Fruit fly (Drosophila melanogaster) whole organism, embryonic: ENCODE results near the gene aop.

Experiments
- Antp ChIP-seq: fragments of 200-800 bp; sonication (Bioruptor generic); optimal IDR thresholded peaks from 3 replicates; lab custom pipeline; 2016; ENCODE audit warnings: missing biosample characterization, missing genetic modification characterization
- Asciz ChIP-seq: fragments of 200-800 bp; sonication (Bioruptor generic); optimal IDR thresholded peaks from 2 replicates; lab custom pipeline; 2017; ENCODE audit warnings: missing biosample characterization, mild to moderate bottlenecking, missing genetic modification characterization, missing genetic modification reagents
- Awh ChIP-seq: fragments of 200-800 bp; sonication (Bioruptor generic); IDR thresholded peaks from 2 replicates; pipeline ENCODE4, ENCODE4 v1.3.6; 2022; ENCODE audit warnings: missing biosample characterization, missing genetic modification characterization
- Bdp1 ChIP-seq: fragments of 200-800 bp; sonication (Bioruptor generic); optimal IDR thresholded peaks from 3 replicates; lab custom pipeline; 2016; ENCODE audit warnings: missing biosample characterization, missing genetic modification characterization
- Bteb2 ChIP-seq: fragments of 200-800 bp; sonication (Bioruptor generic); optimal IDR thresholded peaks from 2 replicates; lab custom pipeline; 2016; ENCODE audit warnings: missing biosample characterization, missing genetic modification characterization
- CG12299 ChIP-seq: fragments of 200-800 bp; sonication (Bioruptor generic); optimal IDR thresholded peaks from 2 replicates; lab custom pipeline; 2018; ENCODE audit warnings: missing biosample characterization, mild to moderate bottlenecking, missing genetic modification characterization
- CG14441 ChIP-seq: fragments of 200-800 bp; sonication (Bioruptor generic); IDR thresholded peaks from 2 replicates; pipeline ENCODE4 v1.3.6; 2022; ENCODE audit warnings: missing biosample characterization, missing genetic modification characterization
- CG15269 ChIP-seq: fragments of 200-800 bp; sonication (Bioruptor generic); optimal IDR thresholded peaks from 2 replicates; lab custom pipeline; 2018; ENCODE audit warnings: missing biosample characterization, mild to moderate bottlenecking, missing genetic modification characterization, moderate library complexity
- CG1602 ChIP-seq: fragments of 200-800 bp; sonication (Bioruptor generic); optimal IDR thresholded peaks from 3 replicates; lab custom pipeline; 2016; ENCODE audit warnings: missing biosample characterization, missing genetic modification characterization
- CG17829 ChIP-seq: fragments of 200-800 bp; optimal IDR thresholded peaks from 2 replicates; lab custom pipeline; 2019; ENCODE audit warnings: missing biosample characterization, mild to moderate bottlenecking, missing genetic modification characterization, moderate library complexity
- CG18476 ChIP-seq: fragments of 200-800 bp; sonication (Bioruptor generic); optimal IDR thresholded peaks from 2 replicates; lab custom pipeline; 2016; ENCODE audit warnings: missing biosample characterization, mild to moderate bottlenecking, missing genetic modification characterization
- CG2889 ChIP-seq: fragments of 200-800 bp; sonication (Bioruptor generic); IDR thresholded peaks from 3 replicates; pipeline ENCODE4 v1.3.6; 2022; ENCODE audit warnings: missing biosample characterization, missing genetic modification characterization
- CG32532 ChIP-seq: fragments of 200-800 bp; sonication (Bioruptor generic); IDR thresholded peaks from 2 replicates; pipeline ENCODE4 v1.3.6; 2022; ENCODE audit warnings: missing biosample characterization, missing genetic modification characterization
- CG33557 ChIP-seq: fragments of 200-800 bp; sonication (Bioruptor generic); optimal IDR thresholded peaks from 2 replicates; lab custom pipeline; 2019; ENCODE audit warnings: missing biosample characterization, mild to moderate bottlenecking, missing genetic modification characterization, moderate library complexity
- CG34224 ChIP-seq: fragments of 200-800 bp; sonication (Bioruptor generic); IDR thresholded peaks from 3 replicates; pipeline ENCODE4 v1.3.6; 2022; ENCODE audit warnings: missing biosample characterization, missing genetic modification characterization; ENCODE audit not compliant: partially characterized antibody
- CG4328 ChIP-seq: fragments of 200-800 bp; sonication (Bioruptor generic); optimal IDR thresholded peaks from 3 replicates; lab custom pipeline; 2017; ENCODE audit warnings: missing biosample characterization, missing genetic modification reagents, missing genetic modification characterization
- CG6272 ChIP-seq: fragments of 200-800 bp; sonication (Bioruptor generic); IDR thresholded peaks from 2 replicates; pipeline ENCODE4 v1.3.6; 2022; ENCODE audit warnings: missing biosample characterization, missing genetic modification characterization
- CG7357 ChIP-seq: fragments of 200-800 bp; sonication (Bioruptor generic); IDR thresholded peaks from 3 replicates; pipeline ENCODE4 v1.3.6; 2022; ENCODE audit warnings: missing biosample characterization, missing genetic modification characterization
- CG9797 ChIP-seq: fragments of 200-800 bp; sonication (Bioruptor generic); optimal IDR thresholded peaks from 3 replicates; lab custom pipeline; 2018; ENCODE audit warnings: missing biosample characterization, mild to moderate bottlenecking, missing genetic modification characterization
- CG9932 ChIP-seq: fragments of 200-800 bp; sonication (Bioruptor generic); IDR thresholded peaks from 2 replicates; pipeline ENCODE4 v1.3.6; 2022; ENCODE audit warnings: missing biosample characterization, missing genetic modification characterization
- CrebB ChIP-seq: fragments of 200-800 bp; sonication (Bioruptor generic); optimal IDR thresholded peaks from 3 replicates; lab custom pipeline; 2018; ENCODE audit warnings: missing biosample characterization, mild to moderate bottlenecking, missing genetic modification characterization
- Dek ChIP-seq: fragments of 200-800 bp; sonication (Bioruptor generic); optimal IDR thresholded peaks from 3 replicates; lab custom pipeline; 2019; ENCODE audit warnings: missing biosample characterization, mild to moderate bottlenecking, missing genetic modification characterization, moderate library complexity
- Dfd ChIP-seq, 2 experiments: fragments of >200 bp; optimal IDR thresholded peaks; 2 replicates each; lab custom pipeline; 2017; ENCODE audit warnings: missing biosample characterization in 2 of 2, missing genetic modification characterization in 2 of 2
- Doc2 ChIP-seq: fragments of 200-800 bp; sonication (Bioruptor generic); IDR thresholded peaks from 2 replicates; pipeline ENCODE4 v1.3.6; 2022; ENCODE audit warnings: missing biosample characterization, missing genetic modification characterization
- Gsc ChIP-seq: fragments of 200-800 bp; sonication (Bioruptor generic); IDR thresholded peaks from 2 replicates; pipeline ENCODE4 v1.3.6; 2022; ENCODE audit warnings: missing biosample characterization, missing genetic modification characterization
- HHEX ChIP-seq: fragments of 200-800 bp; sonication (Bioruptor generic); optimal IDR thresholded peaks from 3 replicates; lab custom pipeline; 2017; ENCODE audit warnings: missing biosample characterization, mild to moderate bottlenecking, missing genetic modification characterization, missing genetic modification reagents
- Lim3 ChIP-seq: fragments of 200-800 bp; sonication (Bioruptor generic); IDR thresholded peaks from 2 replicates; pipeline ENCODE4 v1.3.6; 2022; ENCODE audit warnings: missing biosample characterization, missing genetic modification characterization
- Lpt ChIP-seq: fragments of >200 bp; optimal IDR thresholded peaks from 2 replicates; lab custom pipeline; 2018; ENCODE audit warnings: missing biosample characterization, missing genetic modification characterization
- MESR4 ChIP-seq: fragments of 200-800 bp; sonication (Bioruptor generic); optimal IDR thresholded peaks from 2 replicates; lab custom pipeline; 2018; ENCODE audit warnings: missing biosample characterization, mild to moderate bottlenecking, missing genetic modification characterization, moderate library complexity
- NFAT ChIP-seq: fragments of 200-800 bp; sonication (Bioruptor generic); IDR thresholded peaks from 2 replicates; pipeline ENCODE4 v1.3.6; 2022; ENCODE audit warnings: missing biosample characterization, missing genetic modification characterization
- Nf-YA ChIP-seq: fragments of 200-800 bp; sonication (Bioruptor generic); IDR thresholded peaks from 2 replicates; pipeline ENCODE4 v1.3.6; 2022; ENCODE audit warnings: missing biosample characterization, missing genetic modification characterization
- Rx ChIP-seq: fragments of 200-800 bp; sonication (Bioruptor generic); IDR thresholded peaks from 2 replicates; pipeline ENCODE4 v1.3.6; 2022; ENCODE audit warnings: missing biosample characterization, missing genetic modification characterization
- ara ChIP-seq: fragments of 200-800 bp; sonication (Bioruptor generic); IDR thresholded peaks from 2 replicates; pipeline ENCODE4 v1.3.6; 2022; ENCODE audit warnings: missing biosample characterization, missing genetic modification characterization
- bbx ChIP-seq: fragments of 200-800 bp; sonication (Bioruptor generic); IDR thresholded peaks from 2 replicates; pipeline ENCODE4 v1.3.6; 2022; ENCODE audit warnings: missing biosample characterization, missing genetic modification characterization; ENCODE audit not compliant: partially characterized antibody
- cg ChIP-seq: fragments of 200-800 bp; sonication (Bioruptor generic); optimal IDR thresholded peaks from 3 replicates; lab custom pipeline; 2019; ENCODE audit warnings: missing biosample characterization, mild to moderate bottlenecking, missing genetic modification characterization, moderate library complexity
- dan ChIP-seq: fragments of 200-800 bp; sonication (Bioruptor generic); IDR thresholded peaks from 2 replicates; pipeline ENCODE4 v1.3.6; 2022; ENCODE audit warnings: missing biosample characterization, missing genetic modification characterization
- fru ChIP-seq: fragments of >200 bp; optimal IDR thresholded peaks from 2 replicates; lab custom pipeline; 2017
- ftz-f1 ChIP-seq: fragments of 200-800 bp; sonication (Bioruptor generic); optimal IDR thresholded peaks from 2 replicates; lab custom pipeline; 2016; ENCODE audit warnings: missing biosample characterization, missing genetic modification characterization
- gce ChIP-seq: fragments of 200-800 bp; sonication (Bioruptor generic); IDR thresholded peaks from 3 replicates; pipeline ENCODE4 v1.3.6; 2022; ENCODE audit warnings: missing biosample characterization, missing genetic modification characterization
- hkb ChIP-seq, 2 experiments: fragments of 200-800 bp in 1 of 2; fragments of >200 bp in 1 of 2; sonication (Bioruptor generic) in 1 of 2; IDR thresholded peaks in 1 of 2; optimal IDR thresholded peaks in 1 of 2; 2 replicates each; pipeline versions ENCODE4 v1.3.6 to Lab custom; 2017 to 2022; ENCODE audit warnings: missing biosample characterization in 1 of 2, missing genetic modification characterization in 1 of 2
- lilli ChIP-seq: fragments of 200-800 bp; sonication (Bioruptor generic); optimal IDR thresholded peaks from 3 replicates; lab custom pipeline; 2016; ENCODE audit warnings: missing biosample characterization, missing genetic modification characterization
- mam ChIP-seq: fragments of 200-800 bp; sonication (Bioruptor generic); optimal IDR thresholded peaks from 3 replicates; lab custom pipeline; 2016; ENCODE audit warnings: missing biosample characterization, missing genetic modification characterization
- nerfin-2 ChIP-seq: fragments of 200-800 bp; sonication (Bioruptor generic); IDR thresholded peaks from 2 replicates; pipeline ENCODE4 v1.3.6; 2022; ENCODE audit warnings: missing biosample characterization, missing genetic modification characterization; ENCODE audit not compliant: partially characterized antibody
- odd ChIP-seq: fragments of 200-800 bp; sonication (Bioruptor generic); optimal IDR thresholded peaks from 2 replicates; lab custom pipeline; 2017; ENCODE audit warnings: missing biosample characterization, mild to moderate bottlenecking, missing genetic modification characterization
- pan ChIP-seq, 4 experiments: fragments of >200 bp in 3 of 4; fragments of 200-800 bp in 1 of 4; sonication (Bioruptor generic) in 1 of 4; optimal IDR thresholded peaks in 3 of 4; IDR thresholded peaks in 1 of 4; 2 replicates each; pipeline versions ENCODE4 v1.3.6 to Lab custom; 2017 to 2022; ENCODE audit warnings: missing biosample characterization in 2 of 4, missing genetic modification characterization in 2 of 4, mixed read lengths in 1 of 4
- pfk ChIP-seq: fragments of 200-800 bp; sonication (Bioruptor generic); optimal IDR thresholded peaks from 2 replicates; lab custom pipeline; 2018; ENCODE audit warnings: missing biosample characterization, mild to moderate bottlenecking, missing genetic modification characterization, moderate library complexity
- sd ChIP-seq: fragments of 200-800 bp; sonication (Bioruptor generic); optimal IDR thresholded peaks from 3 replicates; lab custom pipeline; 2018; ENCODE audit warnings: missing biosample characterization, mild to moderate bottlenecking, missing genetic modification characterization, moderate library complexity
- ssp ChIP-seq: fragments of 200-800 bp; sonication (Bioruptor generic); IDR thresholded peaks from 2 replicates; pipeline ENCODE4 v1.3.6; 2022; ENCODE audit warnings: missing biosample characterization, missing genetic modification characterization
- tna ChIP-seq: fragments of 200-800 bp; sonication (Bioruptor generic); IDR thresholded peaks from 2 replicates; pipeline ENCODE4 v1.3.6; 2022; ENCODE audit warnings: missing biosample characterization, missing genetic modification characterization; ENCODE audit not compliant: partially characterized antibody
- unpg ChIP-seq: fragments of 200-800 bp; sonication (Bioruptor generic); optimal IDR thresholded peaks from 3 replicates; lab custom pipeline; 2018; ENCODE audit warnings: missing biosample characterization, mild to moderate bottlenecking, missing genetic modification characterization, moderate library complexity

Gene aop

dm6 chr2L:2168184-2168893 lies 10.2 kb downstream of the aop start (continued):
- no peak for TF ChIP-seq pan (optimal IDR thresholded peaks at IDR 0.05; lab: Kevin White, UChicago)
- peak in 1 of 2 experiments; percentile 41 for TF ChIP-seq pan (GFP tag; optimal IDR thresholded peaks at IDR 0.05 in 1 of 2, IDR thresholded peaks at IDR 0.05 in 1 of 2)
- no peak for TF ChIP-seq Rx (GFP tag; lab: Robert Waterston, UW)
- no peak for TF ChIP-seq CG32532 (GFP tag; lab: Robert Waterston, UW)
- no peak for TF ChIP-seq CG18476 (GFP tag; lab: Kevin White, UChicago)
- TF ChIP-seq sd = no peak
- TF ChIP-seq Lim3 (GFP tag; lab: Robert Waterston, UW) = 0 out of 2 replicates have a peak, but pooled peaks have one; percentile 6
- TF ChIP-seq dan = no peak
- no peak for TF ChIP-seq nerfin-2
- TF ChIP-seq NFAT = no peak
- TF ChIP-seq Gsc (GFP tag; lab: Robert Waterston, UW) = no peak
- no peak for TF ChIP-seq CG34224 (GFP tag; lab: Robert Waterston, UW)
- no peak for TF ChIP-seq ara (GFP tag; lab: Robert Waterston, UW)
- TF ChIP-seq CG12299 (tag; lab: Kevin White, UChicago) = peak; percentile 49
- TF ChIP-seq HHEX (GFP tag; lab: Kevin White, UChicago) = peak; percentile 56
- peak; percentile 62 for TF ChIP-seq CrebB (tag; lab: Kevin White, UChicago)
- no peak for TF ChIP-seq Nf-YA (GFP tag; lab: Robert Waterston, UW)
- TF ChIP-seq cg = peak; percentile 30
- no peak for TF ChIP-seq Awh
- TF ChIP-seq Bteb2 = no peak
- TF ChIP-seq ftz-f1 (GFP tag; lab: Kevin White, UChicago) = no peak
- TF ChIP-seq CG4328 (GFP tag; lab: Kevin White, UChicago) = peak; percentile 33
- no peak for TF ChIP-seq CG7357 (GFP tag; lab: Robert Waterston, UW)
- no peak for TF ChIP-seq Antp
- TF ChIP-seq ssp = no peak
- TF ChIP-seq Bdp1 = no peak
- no peak for TF ChIP-seq CG17829 (tag; lab: Kevin White, UChicago)
- TF ChIP-seq hkb (optimal IDR thresholded peaks at IDR 0.05; lab: Kevin White, UChicago) = no peak
- TF ChIP-seq hkb (GFP tag; IDR thresholded peaks at IDR 0.05; lab: Robert Waterston, UW) = peak; percentile 46
- TF ChIP-seq CG2889 (GFP tag; lab: Robert Waterston, UW) = no peak
- TF ChIP-seq MESR4 (GFP tag; lab: Kevin White, UChicago) = no peak
- peak; percentile 33 for TF ChIP-seq unpg (GFP tag; lab: Kevin White, UChicago)
- TF ChIP-seq CG33557 (GFP tag; lab: Kevin White, UChicago) = peak; percentile 16
- no peak for TF ChIP-seq Dfd (GFP tag; optimal IDR thresholded peaks at IDR 0.05; lab: Kevin White, UChicago)
- no peak for TF ChIP-seq CG1602 (GFP tag; lab: Kevin White, UChicago)
- no peak for TF ChIP-seq Dek
- TF ChIP-seq mam (GFP tag; lab: Kevin White, UChicago) = no peak
- no peak for TF ChIP-seq CG6272 (GFP tag; lab: Robert Waterston, UW)
- no peak for TF ChIP-seq CG9797
- TF ChIP-seq gce (GFP tag; lab: Robert Waterston, UW) = no peak
- peak; percentile 48 for TF ChIP-seq Asciz
- no peak for TF ChIP-seq bbx
- no peak for TF ChIP-seq Doc2 (GFP tag; lab: Robert Waterston, UW)
- peak; percentile 46 for TF ChIP-seq CG15269 (tag; lab: Kevin White, UChicago)
- peak; percentile 67 for TF ChIP-seq odd (GFP tag; lab: Kevin White, UChicago)
- TF ChIP-seq CG14441 (GFP tag; lab: Robert Waterston, UW) = no peak
- TF ChIP-seq fru = no peak
- no peak for TF ChIP-seq lilli
- TF ChIP-seq pfk (GFP tag; lab: Kevin White, UChicago) = no peak
- no peak for TF ChIP-seq Lpt (GFP tag; lab: Kevin White, UChicago)
- TF ChIP-seq tna (GFP tag; lab: Robert Waterston, UW) = no peak
- no peak for TF ChIP-seq CG9932 (GFP tag; lab: Robert Waterston, UW)
